Fruit fly (Drosophila melanogaster): ENCODE measurements around the gene CG4669.

The CG4669 gene

dm6 chr3L:5279998-5280610 is 45.8 kb downstream of the CG4669 start (continued):
- TF ChIP-seq pros (GFP tag; optimal IDR thresholded peaks at IDR 0.05) (no peak), CG10654 (GFP tag; optimal IDR thresholded peaks at IDR 0.05) (no peak), hkb (optimal IDR thresholded peaks at IDR 0.05) (no peak), hkb (GFP tag; IDR thresholded peaks at IDR 0.05) (peak; percentile 51), Awh (GFP tag; IDR thresholded peaks at IDR 0.05) (no peak), ci (GFP tag; IDR thresholded peaks at IDR 0.05) (no peak), CG12744 (GFP tag; optimal IDR thresholded peaks at IDR 0.05) (no peak), Gsc (GFP tag; IDR thresholded peaks at IDR 0.05) (no peak), CG8944 (GFP tag; optimal IDR thresholded peaks at IDR 0.05) (no peak), CG4404 (GFP tag; IDR thresholded peaks at IDR 0.05) (no peak), twi (tag; optimal IDR thresholded peaks at IDR 0.05) (no peak), CG2678 (tag; optimal IDR thresholded peaks at IDR 0.05) (peak; percentile 47), pita (GFP tag; optimal IDR thresholded peaks at IDR 0.05) (no peak), inv (GFP tag; IDR thresholded peaks at IDR 0.05; ENCODE audit: partially characterized antibody) (no peak), Chrac-16 (GFP tag; optimal IDR thresholded peaks at IDR 0.05) (no peak), CG10267 (tag; optimal IDR thresholded peaks at IDR 0.05) (peak; percentile 42), fd96Cb (tag; optimal IDR thresholded peaks at IDR 0.05) (peak; percentile 53), run (tag; optimal IDR thresholded peaks at IDR 0.05) (no peak), CG14965 (GFP tag; optimal IDR thresholded peaks at IDR 0.05; ENCODE audit: borderline replicate concordance) (no peak), CG4820 (GFP tag; optimal IDR thresholded peaks at IDR 0.05) (peak; percentile 14), crol (GFP tag; IDR thresholded peaks at IDR 0.05) (peak; percentile 72; the same call in 1 of the 2 replicates), Xrp1 (GFP tag; IDR thresholded peaks at IDR 0.05) (peak; percentile 57), dysf (GFP tag; IDR thresholded peaks at IDR 0.05) (0 out of 3 replicates have a peak, but pooled peaks have one; percentile 25), tgo (GFP tag; IDR thresholded peaks at IDR 0.05) (no peak), Dll (GFP tag; IDR thresholded peaks at IDR 0.05; ENCODE audit: partially characterized antibody) (no peak), CG6683 (GFP tag; optimal IDR thresholded peaks at IDR 0.05) (no peak), CG17328 (GFP tag; IDR thresholded peaks at IDR 0.05) (no peak), slp2 (GFP tag; optimal IDR thresholded peaks at IDR 0.05) (no peak), Ets97D (GFP tag; optimal IDR thresholded peaks at IDR 0.05) (no peak), eve (GFP tag; optimal IDR thresholded peaks at IDR 0.05) (peak in 1 of 2 experiments; percentile 43), Asciz (GFP tag; optimal IDR thresholded peaks at IDR 0.05) (peak; percentile 17), disco-r (GFP tag; optimal IDR thresholded peaks at IDR 0.05) (no peak), CG10147 (GFP tag; optimal IDR thresholded peaks at IDR 0.05) (peak; percentile 12), Med (GFP tag) (peak; percentile 47), Dref (GFP tag; IDR thresholded peaks at IDR 0.05) (no peak), CG17359 (tag; optimal IDR thresholded peaks at IDR 0.05) (peak; percentile 18), Aef1 (GFP tag; IDR thresholded peaks at IDR 0.05) (no peak), Blimp-1 (GFP tag; optimal IDR thresholded peaks at IDR 0.05) (peak; percentile 64), CG8478 (optimal IDR thresholded peaks at IDR 0.05) (no peak), CG11504 (tag; optimal IDR thresholded peaks at IDR 0.05) (peak; percentile 74), Ravus (GFP tag; IDR thresholded peaks at IDR 0.05) (no peak), dimm (GFP tag; IDR thresholded peaks at IDR 0.05) (no peak), Lim3 (GFP tag; IDR thresholded peaks at IDR 0.05) (no peak), gcm (GFP tag; optimal IDR thresholded peaks at IDR 0.05) (no peak), CG6689 (GFP tag; IDR thresholded peaks at IDR 0.05) (peak; percentile 10; the same call in 1 of the 2 replicates), CkIIα-i1 (GFP tag; IDR thresholded peaks at IDR 0.05) (no peak), cato (GFP tag; optimal IDR thresholded peaks at IDR 0.05; ENCODE audit: borderline replicate concordance) (no peak), CG10321 (GFP tag; IDR thresholded peaks at IDR 0.05) (no peak), CG7839 (tag; optimal IDR thresholded peaks at IDR 0.05) (peak; percentile 63), CoRest (tag; optimal IDR thresholded peaks at IDR 0.05) (peak; percentile 52), CG10565 (GFP tag; optimal IDR thresholded peaks at IDR 0.05) (no peak)

Measured in whole organism, embryonic.